Fruit fly (Drosophila melanogaster) Kc167 (cell line): ENCODE data around the gene CG7182.

Source experiments
- h ChIP-seq: fragments of >200 bp; optimal IDR thresholded peaks from 3 replicates; lab custom pipeline; 2018; ENCODE audit warnings: missing external identifiers
- insv ChIP-seq: fragments of >200 bp; optimal IDR thresholded peaks from 3 replicates; lab custom pipeline; 2018; ENCODE audit warnings: missing external identifiers

DNA sequence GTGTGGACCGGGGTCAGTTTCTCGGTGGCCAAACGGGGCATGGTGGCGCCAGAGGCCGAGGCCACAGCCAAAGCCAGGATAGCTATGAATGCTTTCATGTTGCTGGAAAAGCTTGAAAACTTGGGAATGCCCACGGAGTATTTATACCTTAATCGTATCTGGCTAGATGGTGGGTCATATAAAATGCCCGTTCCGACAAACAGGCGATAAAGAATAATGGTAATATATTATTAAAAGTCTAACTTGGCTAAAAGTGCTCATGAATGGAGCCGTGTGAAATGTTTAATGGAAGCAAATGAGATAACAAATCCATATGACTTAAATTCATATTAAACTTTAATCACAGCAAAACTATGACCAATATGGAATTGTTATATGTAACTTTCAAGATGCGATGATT is 47.4 kb upstream of the CG7182 start, which contains the start of gene Jon66Cii:
- TF ChIP-seq insv (lab: Kevin White, UChicago), result no peak
- no peak for TF ChIP-seq h (lab: Kevin White, UChicago)
